Fruit fly (Drosophila melanogaster): Measurements from ENCODE around the gene Abd-B.
A peak's percentile ranks its signal among the peaks of the same experiment; 100 is the strongest.

The Abd-B gene

DNA sequence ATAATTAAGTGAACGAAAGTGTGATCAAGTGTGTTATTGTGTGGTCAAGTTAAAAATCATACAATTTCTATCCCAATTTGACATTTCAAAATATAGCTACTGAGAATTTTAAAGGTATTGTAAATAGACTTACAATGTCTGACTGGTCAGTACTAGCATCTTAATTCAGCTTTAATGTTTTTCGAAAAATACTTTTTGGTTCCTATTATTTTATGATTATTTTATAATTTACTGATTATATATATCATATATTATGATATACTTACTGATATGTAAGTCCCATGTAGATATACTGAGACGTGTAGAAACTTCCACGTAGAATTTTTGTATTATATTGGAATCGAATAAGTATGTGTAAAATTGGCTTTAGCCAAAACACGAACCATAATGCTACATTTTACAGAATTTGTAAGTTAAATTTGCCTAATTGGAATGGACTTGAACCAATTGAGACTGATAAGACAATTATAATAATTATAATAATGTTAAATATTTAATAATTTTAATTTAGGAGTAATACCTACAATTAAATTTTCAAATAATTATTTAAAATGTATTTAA lies 5.8 kb upstream of the Abd-B start, which contains the start of gene Actn3:
Gene Actn3, minus strand, starts transcription at position 51 of the 561 bp plus-strand sequence.
- TF ChIP-seq pan (optimal IDR thresholded peaks at IDR 0.05) (no peak), usp (GFP tag; optimal IDR thresholded peaks at IDR 0.05) (no peak), EcR (GFP tag; optimal IDR thresholded peaks at IDR 0.05) (no peak), CG8478 (optimal IDR thresholded peaks at IDR 0.05) (no peak), psq (optimal IDR thresholded peaks at IDR 0.05) (no peak), Dll (optimal IDR thresholded peaks at IDR 0.05) (no peak)

- TF ChIP-seq EcR (GFP tag; optimal IDR thresholded peaks at IDR 0.05) (no peak), Dll (optimal IDR thresholded peaks at IDR 0.05) (no peak), CG8478 (optimal IDR thresholded peaks at IDR 0.05) (no peak), psq (optimal IDR thresholded peaks at IDR 0.05) (no peak), usp (GFP tag; optimal IDR thresholded peaks at IDR 0.05) (no peak), pan (optimal IDR thresholded peaks at IDR 0.05) (no peak)
These were observed 2.9 kb upstream of the Abd-B start, which contains the start of gene VhaM9.7-d for dm6 chr3R:16974904-16975303. Gene VhaM9.7-d (plus strand): TSS chr3R:16975204.

DNA sequence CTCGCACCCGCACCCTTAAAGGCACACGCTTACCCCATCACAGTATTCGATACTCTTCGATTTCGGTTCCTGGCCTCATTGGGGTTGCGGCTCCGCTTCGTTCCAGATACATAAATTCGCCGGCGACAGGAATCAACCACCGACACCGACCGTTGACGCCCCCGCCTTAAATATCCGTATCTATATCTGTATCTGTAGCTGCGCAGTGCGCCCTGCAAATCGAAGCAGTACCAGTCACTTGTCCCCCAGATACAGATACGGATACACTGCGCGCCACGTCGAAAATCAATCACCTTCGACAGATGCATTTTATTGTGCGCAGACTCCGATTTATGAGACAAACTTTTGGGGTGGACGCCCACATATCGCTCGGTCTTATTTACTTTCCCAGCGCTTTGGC lies 539 bp upstream of the Abd-B start:
- TF ChIP-seq Dll (optimal IDR thresholded peaks at IDR 0.05) (no peak), EcR (GFP tag; optimal IDR thresholded peaks at IDR 0.05) (no peak), pan (optimal IDR thresholded peaks at IDR 0.05) (no peak), usp (GFP tag; optimal IDR thresholded peaks at IDR 0.05) (no peak), psq (optimal IDR thresholded peaks at IDR 0.05) (no peak), CG8478 (optimal IDR thresholded peaks at IDR 0.05) (no peak)

DNA sequence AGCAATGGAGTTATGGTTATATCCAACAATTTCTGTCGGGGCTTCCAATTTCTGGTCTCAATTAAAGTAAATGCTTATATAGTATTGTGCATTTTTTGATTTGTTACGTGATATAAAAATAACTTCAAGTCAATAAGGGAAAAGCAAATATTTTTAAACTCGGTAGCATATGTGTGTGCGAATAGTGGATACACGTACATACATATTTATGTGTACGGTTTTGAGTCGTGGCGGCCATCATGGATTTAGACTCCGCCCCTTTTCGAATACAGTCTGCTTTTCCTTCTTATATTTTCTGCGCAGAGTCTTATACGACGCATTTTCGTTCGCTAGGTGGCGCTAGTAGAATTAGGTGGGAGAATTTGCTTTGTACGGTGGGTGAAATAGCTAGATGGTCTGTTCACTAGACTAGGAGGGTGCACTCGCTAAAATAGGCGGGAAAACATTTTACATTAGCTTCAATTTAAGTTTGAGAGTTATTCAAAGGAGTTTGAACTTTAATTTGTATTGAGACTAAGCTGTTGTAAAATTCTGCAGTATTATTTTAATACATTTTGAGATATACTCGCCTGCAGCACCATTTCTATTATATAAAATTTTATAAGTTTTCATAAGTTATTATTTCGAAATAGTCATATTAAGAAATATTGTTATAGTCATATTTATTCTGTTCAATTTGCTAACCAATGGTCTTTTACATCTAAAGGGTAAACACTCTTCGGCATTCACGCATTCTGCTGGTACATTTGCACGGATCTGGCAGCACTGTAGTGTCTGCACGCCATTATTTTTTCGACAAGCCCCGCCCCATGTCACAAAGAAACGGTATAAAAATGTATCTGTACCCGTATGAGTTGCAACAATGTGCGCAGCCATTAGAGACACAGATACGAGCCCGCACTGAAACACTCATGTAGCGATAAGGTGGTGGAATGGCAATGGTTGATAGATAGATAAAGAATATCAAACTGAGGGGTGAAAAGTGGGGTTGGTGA lies 2.4 kb downstream of the Abd-B start:
- TF ChIP-seq psq (optimal IDR thresholded peaks at IDR 0.05), result no peak

dm6 chr3R:16962303-16962702 lies 9.7 kb downstream of the Abd-B start:
- TF ChIP-seq usp (GFP tag; optimal IDR thresholded peaks at IDR 0.05) (no peak), Dll (optimal IDR thresholded peaks at IDR 0.05) (no peak), pan (optimal IDR thresholded peaks at IDR 0.05) (no peak), psq (optimal IDR thresholded peaks at IDR 0.05) (no peak), EcR (GFP tag; optimal IDR thresholded peaks at IDR 0.05) (no peak), CG8478 (optimal IDR thresholded peaks at IDR 0.05) (no peak)

DNA sequence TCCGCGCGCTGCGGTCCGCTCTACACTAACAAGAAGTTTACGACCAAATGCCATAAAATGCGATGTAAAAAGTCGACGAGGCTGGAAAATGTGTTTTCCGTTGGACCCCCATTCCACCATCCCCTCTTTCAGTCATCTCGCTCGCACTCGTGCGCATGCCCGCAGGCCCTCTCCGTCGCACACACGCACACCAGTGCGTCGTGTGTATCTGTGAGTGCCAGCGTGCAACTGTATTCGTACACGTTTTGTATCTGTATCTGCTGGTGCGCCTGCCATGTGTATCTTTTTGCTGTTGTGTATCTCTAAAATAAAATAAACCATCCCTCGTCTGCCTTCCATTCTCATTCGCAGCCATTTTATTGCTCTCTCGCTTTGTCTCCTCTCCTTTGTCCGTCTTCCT lies 11.8 kb downstream of the Abd-B start:
- TF ChIP-seq CG8478 (optimal IDR thresholded peaks at IDR 0.05) (no peak), pan (optimal IDR thresholded peaks at IDR 0.05) (no peak), psq (optimal IDR thresholded peaks at IDR 0.05) (no peak), Dll (optimal IDR thresholded peaks at IDR 0.05) (no peak), EcR (GFP tag; optimal IDR thresholded peaks at IDR 0.05) (no peak), usp (GFP tag; optimal IDR thresholded peaks at IDR 0.05) (no peak)

dm6 chr3R:16957759-16958536 lies 14.1 kb downstream of the Abd-B start:
- TF ChIP-seq CG8478 (optimal IDR thresholded peaks at IDR 0.05) (no peak), psq (optimal IDR thresholded peaks at IDR 0.05) (no peak), pan (optimal IDR thresholded peaks at IDR 0.05) (no peak), usp (GFP tag; optimal IDR thresholded peaks at IDR 0.05) (no peak), EcR (GFP tag; optimal IDR thresholded peaks at IDR 0.05) (no peak), Dll (optimal IDR thresholded peaks at IDR 0.05) (no peak)

dm6 chr3R:16954423-16954822 lies 17.6 kb downstream of the Abd-B start:
- TF ChIP-seq pan (optimal IDR thresholded peaks at IDR 0.05) (no peak), usp (GFP tag; optimal IDR thresholded peaks at IDR 0.05) (no peak), CG8478 (optimal IDR thresholded peaks at IDR 0.05) (no peak), Dll (optimal IDR thresholded peaks at IDR 0.05) (no peak), EcR (GFP tag; optimal IDR thresholded peaks at IDR 0.05) (no peak), psq (optimal IDR thresholded peaks at IDR 0.05) (no peak)

DNA sequence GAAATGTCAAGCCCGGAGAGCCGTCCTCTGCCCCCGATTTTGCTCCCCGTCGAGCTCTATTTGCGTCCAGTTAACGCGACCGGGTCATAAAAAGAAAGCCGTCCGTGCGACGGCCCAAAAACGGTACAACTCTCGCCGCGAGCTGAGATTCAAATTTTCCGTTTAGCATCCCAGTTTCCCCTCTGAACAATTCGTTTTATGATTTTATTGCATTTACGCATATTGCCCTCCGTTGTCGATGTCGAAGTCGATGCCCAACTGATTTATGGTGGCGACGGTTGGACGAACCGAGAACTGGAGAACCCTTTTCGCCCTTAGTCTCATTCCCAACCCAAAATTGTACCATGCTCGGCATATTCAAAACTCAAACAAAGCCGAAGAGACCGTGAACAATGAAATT lies 20.7 kb downstream of the Abd-B start:
- TF ChIP-seq psq (optimal IDR thresholded peaks at IDR 0.05) (no peak), pan (optimal IDR thresholded peaks at IDR 0.05) (no peak), EcR (GFP tag; optimal IDR thresholded peaks at IDR 0.05) (no peak), CG8478 (optimal IDR thresholded peaks at IDR 0.05) (no peak), usp (GFP tag; optimal IDR thresholded peaks at IDR 0.05) (no peak), Dll (optimal IDR thresholded peaks at IDR 0.05) (no peak)

DNA sequence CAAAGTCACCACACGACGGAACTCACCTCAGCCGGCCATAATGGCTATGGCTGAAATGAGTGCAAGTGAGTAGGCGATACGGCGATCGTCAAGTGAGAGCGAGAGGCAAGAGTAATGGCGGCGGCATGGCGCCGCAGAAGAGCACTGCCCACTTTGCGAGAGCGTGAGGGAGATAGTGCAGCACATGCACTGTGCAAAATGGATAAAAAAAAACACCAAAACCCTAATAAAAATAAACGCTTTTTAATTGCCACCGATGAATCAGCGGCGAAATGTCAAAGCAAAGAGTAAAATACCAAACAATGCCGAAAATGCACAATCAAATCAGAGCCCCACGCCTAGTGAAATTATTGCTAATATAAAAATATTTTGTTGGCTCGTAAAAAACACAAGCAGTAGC lies 23.4 kb downstream of the Abd-B start:
- TF ChIP-seq CG8478 (optimal IDR thresholded peaks at IDR 0.05) (peak; percentile 54), Dll (optimal IDR thresholded peaks at IDR 0.05) (peak; percentile 73), EcR (GFP tag; optimal IDR thresholded peaks at IDR 0.05) (no peak)

DNA sequence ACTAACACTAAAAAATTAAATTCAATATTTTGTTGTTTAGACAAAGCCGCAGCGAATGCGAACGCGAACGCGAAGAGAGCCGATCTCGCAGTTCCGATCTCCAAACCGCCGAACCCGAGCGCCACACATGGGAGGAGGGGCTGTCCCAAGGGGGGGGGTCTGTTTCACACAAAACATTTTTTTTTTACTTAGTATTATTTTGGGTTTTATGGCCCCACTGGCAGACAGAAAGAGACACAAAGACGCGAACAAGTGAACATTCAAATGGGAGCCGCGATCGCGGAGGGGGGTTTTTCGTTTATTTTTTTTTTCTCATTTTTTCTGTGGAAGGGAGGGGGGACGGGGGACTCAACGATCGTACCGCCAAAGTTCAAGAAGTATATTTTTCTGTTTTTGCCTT lies 27.8 kb downstream of the Abd-B start:
- no peak for TF ChIP-seq usp (GFP tag; optimal IDR thresholded peaks at IDR 0.05)
- TF ChIP-seq CG8478 (optimal IDR thresholded peaks at IDR 0.05), result no peak
- TF ChIP-seq Dll (optimal IDR thresholded peaks at IDR 0.05), result no peak
- no peak for TF ChIP-seq pan (optimal IDR thresholded peaks at IDR 0.05)
- TF ChIP-seq psq (optimal IDR thresholded peaks at IDR 0.05), result no peak
- no peak for TF ChIP-seq EcR (GFP tag; optimal IDR thresholded peaks at IDR 0.05)

DNA sequence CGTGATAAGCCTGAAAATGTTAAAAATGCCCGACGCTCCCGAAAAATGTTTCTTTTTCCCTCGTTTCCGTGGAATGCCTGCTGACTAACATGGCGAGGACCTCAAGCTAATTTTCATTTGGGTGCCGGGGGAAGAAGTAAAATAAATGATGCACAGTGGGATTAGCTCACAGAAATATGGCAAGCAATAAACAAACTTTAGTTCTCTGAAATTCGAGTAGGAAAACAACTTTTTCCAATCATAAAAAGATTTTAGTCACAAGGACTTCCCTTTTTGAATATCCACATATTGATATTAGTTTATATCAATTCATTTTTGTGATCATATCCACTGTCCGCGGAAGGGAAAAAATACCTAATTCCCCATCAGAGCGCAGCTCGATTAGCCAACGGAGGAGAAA lies 30.8 kb downstream of the Abd-B start:
- no peak for TF ChIP-seq CG8478 (optimal IDR thresholded peaks at IDR 0.05)
- TF ChIP-seq EcR (GFP tag; optimal IDR thresholded peaks at IDR 0.05), result no peak
- no peak for TF ChIP-seq psq (optimal IDR thresholded peaks at IDR 0.05)
- no peak for TF ChIP-seq usp (GFP tag; optimal IDR thresholded peaks at IDR 0.05)
- TF ChIP-seq Dll (optimal IDR thresholded peaks at IDR 0.05), result no peak
- no peak for TF ChIP-seq pan (optimal IDR thresholded peaks at IDR 0.05)
